Worm (Caenorhabditis elegans): ENCODE results near the gene lgc-20.

lgc-20 gene

DNA sequence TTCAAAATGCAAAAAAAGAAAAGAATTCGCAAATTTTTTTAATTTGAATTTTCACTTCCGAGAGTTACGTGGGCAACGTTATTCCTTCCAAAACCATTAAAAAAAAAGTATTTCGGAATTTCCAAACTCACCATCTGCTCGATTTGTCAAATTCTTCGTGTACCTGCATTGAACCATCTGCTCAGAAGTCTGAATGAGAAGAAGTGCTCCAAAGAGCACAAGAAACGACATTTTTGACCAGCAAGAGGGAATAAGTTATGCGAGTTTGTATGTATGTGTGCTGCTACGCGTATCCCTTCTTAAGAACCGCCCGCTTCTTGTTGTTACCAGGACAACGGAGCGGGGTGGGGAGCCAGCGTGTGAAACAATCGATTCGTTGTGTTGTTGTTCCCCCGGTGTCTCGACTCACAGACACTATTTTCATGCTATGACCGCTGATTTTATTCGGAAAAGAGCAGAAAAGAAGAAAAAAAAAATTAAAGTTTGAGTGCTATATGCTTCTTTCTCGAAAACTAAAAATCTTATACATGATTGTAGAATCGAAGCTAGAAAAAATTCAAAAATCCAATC, at the start of gene lgc-20:
lgc-20 (minus strand) TSS at position 311 of the 570 bp plus-strand sequence.
- no peak for TF ChIP-seq pqm-1 (tag; optimal IDR thresholded peaks at IDR 0.05)
- TF ChIP-seq ceh-31 (tag; optimal IDR thresholded peaks at IDR 0.05) = no peak
- no peak for TF ChIP-seq nhr-232 (tag; optimal IDR thresholded peaks at IDR 0.05)
- peak; percentile 2 for TF ChIP-seq ceh-48 (tag; optimal IDR thresholded peaks at IDR 0.05)

DNA sequence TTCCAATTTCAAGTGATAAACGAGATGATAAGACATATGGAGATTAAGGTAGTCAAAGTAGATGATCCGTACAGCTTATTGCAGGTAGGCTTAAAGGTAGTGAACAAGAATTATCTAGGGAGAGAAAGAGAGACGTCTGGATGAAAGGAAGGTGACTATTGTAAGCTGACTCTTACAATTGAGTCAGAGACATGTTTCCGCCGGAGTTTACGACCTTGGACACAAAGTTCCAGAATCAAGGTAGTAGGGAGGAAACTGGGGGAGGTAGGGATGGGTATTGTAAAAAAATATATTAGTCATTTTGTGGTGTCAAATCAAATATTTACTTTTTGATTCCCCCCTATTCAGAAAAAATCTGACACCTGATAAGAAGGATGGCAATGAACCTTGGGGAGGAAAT, 49.0 kb upstream of the lgc-20 start:
- TF ChIP-seq T23F11.4 (GFP tag; optimal IDR thresholded peaks at IDR 0.05) (no peak), ttx-3 (tag; optimal IDR thresholded peaks at IDR 0.05) (no peak)

DNA sequence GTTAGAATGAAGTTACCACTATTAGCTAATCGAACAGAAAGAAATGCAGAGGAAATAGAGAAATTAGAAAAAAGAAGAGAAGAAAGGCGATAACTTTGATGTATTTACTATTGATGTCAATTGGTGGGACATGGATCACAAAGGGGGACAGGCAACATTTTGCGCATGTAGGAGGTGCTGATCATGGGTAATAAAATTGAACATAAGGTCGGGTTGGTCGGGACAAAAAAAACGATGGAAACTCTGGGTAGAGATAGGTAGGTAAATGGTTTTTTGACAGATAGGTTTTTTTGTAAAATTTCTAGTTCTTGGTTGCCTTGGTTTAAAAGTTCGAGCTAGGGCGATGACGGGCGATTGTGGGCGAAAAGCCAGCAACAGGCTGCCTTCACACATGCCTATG, 47.5 kb upstream of the lgc-20 start, which contains the start of gene shn-1:
shn-1 (minus strand) TSS at position 101 of the 400 bp plus-strand sequence.
- TF ChIP-seq madf-2 (tag; optimal IDR thresholded peaks at IDR 0.05) (no peak), npax-4 (tag; optimal IDR thresholded peaks at IDR 0.05) (no peak), pha-2 (tag; optimal IDR thresholded peaks at IDR 0.05) (no peak), ceh-30 (tag; optimal IDR thresholded peaks at IDR 0.05) (no peak), ttx-3 (tag; optimal IDR thresholded peaks at IDR 0.05) (no peak), elt-2 (tag; optimal IDR thresholded peaks at IDR 0.05) (no peak), pag-3 (tag; optimal IDR thresholded peaks at IDR 0.05; ENCODE audit: borderline replicate concordance) (no peak)

DNA sequence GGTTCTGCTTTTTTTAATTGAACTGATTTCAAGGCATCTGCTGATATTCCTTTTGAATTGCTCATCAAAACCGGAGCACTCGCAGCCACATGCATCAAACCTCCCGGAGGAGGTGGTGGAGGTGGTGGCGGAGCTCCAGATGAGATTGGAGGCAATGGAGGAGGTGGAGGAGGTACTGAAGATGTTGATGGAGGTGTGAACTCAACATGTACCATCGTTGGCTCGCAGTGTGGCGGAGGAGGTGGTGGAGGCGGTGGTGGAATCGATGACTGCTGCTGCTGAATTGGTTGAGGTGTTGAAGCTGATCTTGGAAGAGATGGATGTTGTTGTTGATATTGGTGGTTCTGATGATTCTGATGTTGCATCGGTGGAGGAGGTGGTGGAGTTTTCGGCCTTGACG, 43.5 kb upstream of the lgc-20 start:
- no peak for TF ChIP-seq ceh-30 (tag; optimal IDR thresholded peaks at IDR 0.05)
- no peak for TF ChIP-seq Y22D7AL.16 (tag; optimal IDR thresholded peaks at IDR 0.05)
- no peak for TF ChIP-seq lim-6 (tag; optimal IDR thresholded peaks at IDR 0.05)
- TF ChIP-seq hlh-13 (GFP tag; optimal IDR thresholded peaks at IDR 0.05) = no peak
- TF ChIP-seq hlh-30 (tag; optimal IDR thresholded peaks at IDR 0.05; ENCODE audit: insufficient read depth) = no peak
- no peak for TF ChIP-seq unc-3 (GFP tag; conservative IDR thresholded peaks at IDR 0.05)
- no peak for TF ChIP-seq unc-3 (tag; optimal IDR thresholded peaks at IDR 0.05)
- no peak for TF ChIP-seq zip-5 (tag; optimal IDR thresholded peaks at IDR 0.05)
- TF ChIP-seq fax-1 (tag; optimal IDR thresholded peaks at IDR 0.05) = no peak

DNA sequence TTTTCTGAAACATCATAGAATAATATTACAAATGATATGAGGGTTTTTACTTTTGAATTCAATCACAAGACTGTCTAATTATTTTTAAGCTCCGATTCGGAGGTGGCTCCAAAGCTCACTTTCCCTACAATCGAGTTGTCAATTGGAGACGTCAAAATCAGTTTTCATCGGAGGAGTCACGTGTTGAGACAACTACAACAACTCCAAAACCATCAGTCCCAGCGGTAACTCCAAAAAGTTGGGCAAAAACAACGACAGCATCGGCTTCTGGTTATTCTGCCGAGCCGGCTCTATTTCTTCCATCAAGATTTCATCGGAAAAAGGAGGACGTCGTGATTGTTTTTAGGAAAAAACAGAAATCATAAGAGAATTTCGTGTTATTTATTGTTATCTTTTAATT, 40.7 kb upstream of the lgc-20 start:
- TF ChIP-seq pax-1 (tag; optimal IDR thresholded peaks at IDR 0.05) = no peak
- TF ChIP-seq hlh-30 (tag; optimal IDR thresholded peaks at IDR 0.05; ENCODE audit: insufficient read depth) = peak; percentile 24

- no peak for TF ChIP-seq hlh-8 (tag; optimal IDR thresholded peaks at IDR 0.05)
- no peak for TF ChIP-seq elt-4 (tag; optimal IDR thresholded peaks at IDR 0.05)
- no peak for TF ChIP-seq pag-3 (tag; optimal IDR thresholded peaks at IDR 0.05; ENCODE audit: borderline replicate concordance)
- no peak for TF ChIP-seq ttx-3 (tag; optimal IDR thresholded peaks at IDR 0.05)
- no peak for TF ChIP-seq K09A11.1 (tag; optimal IDR thresholded peaks at IDR 0.05; ENCODE audit: insufficient read depth)
- no peak for TF ChIP-seq unc-42 (tag; optimal IDR thresholded peaks at IDR 0.05)
- no peak for TF ChIP-seq ceh-6 (GFP tag; optimal IDR thresholded peaks at IDR 0.05)
Measured at ce11 chrII:11383058-11383457, 39.6 kb upstream of the lgc-20 start, which contains the start of the genes C33B4.5 and C33B4.4. C33B4.5 (plus strand) TSS chrII:11383327. C33B4.4 (minus strand) TSS chrII:11383442.

ce11 chrII:11377700-11378099, 34.3 kb upstream of the lgc-20 start:
- no peak for TF ChIP-seq pag-3 (tag; optimal IDR thresholded peaks at IDR 0.05; ENCODE audit: borderline replicate concordance)
- TF ChIP-seq ceh-14 (tag; optimal IDR thresholded peaks at IDR 0.05) = no peak
- TF ChIP-seq hlh-15 (tag; optimal IDR thresholded peaks at IDR 0.05) = no peak
- TF ChIP-seq sox-2 (GFP tag; IDR thresholded peaks at IDR 0.05) = no peak
- TF ChIP-seq T23F11.4 (GFP tag; optimal IDR thresholded peaks at IDR 0.05) = no peak
- TF ChIP-seq sdc-2 (tag; optimal IDR thresholded peaks at IDR 0.05) = no peak
- no peak for TF ChIP-seq C38D4.7 (GFP tag; optimal IDR thresholded peaks at IDR 0.05)
- no peak for TF ChIP-seq ceh-34 (tag; optimal IDR thresholded peaks at IDR 0.05)
- TF ChIP-seq rnt-1 (tag; optimal IDR thresholded peaks at IDR 0.05) = no peak
- TF ChIP-seq gmeb-2 (tag; optimal IDR thresholded peaks at IDR 0.05) = no peak
- no peak for TF ChIP-seq pax-1 (tag; optimal IDR thresholded peaks at IDR 0.05)
- no peak for TF ChIP-seq ets-4 (tag; optimal IDR thresholded peaks at IDR 0.05)
- no peak for TF ChIP-seq ceh-18 (tag; optimal IDR thresholded peaks at IDR 0.05)

Measured in whole organism, late embryonic.